Worm (Caenorhabditis elegans) whole organism, L1 larva: ENCODE data around the gene F57B9.8.
A peak's percentile ranks its signal among the peaks of the same experiment; 100 is the strongest.

Experiments
- aha-1 ChIP-seq: fragments of 150-350 bp; optimal IDR thresholded peaks from 2 replicates; lab custom pipeline; 2014; ENCODE audit warnings: missing biosample characterization, missing genetic modification characterization
- blmp-1 ChIP-seq: fragments of 150-350 bp; optimal IDR thresholded peaks from 2 replicates; lab custom pipeline; 2014; ENCODE audit warnings: missing biosample characterization, missing genetic modification characterization
- ceh-82 ChIP-seq, 3 experiments: fragments of 150-350 bp in 1 of 3; sonication (generic microtip) in 2 of 3; optimal IDR thresholded peaks; 2 replicates each; lab custom pipeline; 2014 to 2017; ENCODE audit warnings: missing biosample characterization in 3 of 3, missing genetic modification characterization in 3 of 3
- ceh-88 ChIP-seq: fragments of 200-800 bp; sonication (Bioruptor generic); IDR thresholded peaks from 2 replicates; pipeline ENCODE4 v1.3.6; 2022; ENCODE audit warnings: missing genetic modification characterization, missing compliant biosample characterization
- dsc-1 ChIP-seq: sonication (generic microtip); optimal IDR thresholded peaks from 2 replicates; lab custom pipeline; 2016; ENCODE audit warnings: mild to moderate bottlenecking, missing genetic modification characterization, missing compliant biosample characterization
- efl-1 ChIP-seq, 4 experiments: fragments of 150-350 bp; optimal IDR thresholded peaks in 3 of 4; peaks in 1 of 4; 1 replicate in 1 of 4; 2 replicates in 3 of 4; lab custom pipeline; 2014; ENCODE audit warnings: missing biosample characterization in 2 of 4, missing genetic modification characterization in 2 of 4, missing genetic modification reagents in 2 of 4
- egl-27 ChIP-seq, 2 experiments: fragments of 150-350 bp in 1 of 2; sonication (generic microtip); optimal IDR thresholded peaks; 3 replicates each; lab custom pipeline; 2017 to 2018; ENCODE audit warnings: missing biosample characterization in 2 of 2, missing genetic modification characterization in 2 of 2, missing genetic modification reagents in 2 of 2
- elt-2 ChIP-seq: sonication (generic microtip); optimal IDR thresholded peaks from 2 replicates; lab custom pipeline; 2016; ENCODE audit warnings: missing genetic modification characterization, mild to moderate bottlenecking, inconsistent platforms, missing compliant biosample characterization, missing genetic modification reagents
- elt-3 ChIP-seq, 6 experiments: fragments of 150-350 bp in 1 of 6; sonication (generic microtip); optimal IDR thresholded peaks; 2 replicates each; lab custom pipeline; 2017 to 2018; ENCODE audit warnings: missing biosample characterization in 6 of 6, missing genetic modification characterization in 6 of 6, inconsistent platforms in 1 of 6
- ets-5 ChIP-seq: fragments of 200-800 bp; sonication (Bioruptor generic); IDR thresholded peaks from 2 replicates; pipeline ENCODE4 v1.3.6; 2022; ENCODE audit warnings: missing genetic modification characterization, missing compliant biosample characterization
- fkh-10 ChIP-seq: sonication (generic microtip); optimal IDR thresholded peaks from 2 replicates; lab custom pipeline; 2017; ENCODE audit warnings: missing biosample characterization, missing genetic modification reagents, missing genetic modification characterization
- fos-1 ChIP-seq: fragments of 150-350 bp; optimal IDR thresholded peaks from 2 replicates; lab custom pipeline; 2014; ENCODE audit warnings: missing biosample characterization, missing genetic modification characterization
- hlh-4 ChIP-seq: sonication (generic microtip); optimal IDR thresholded peaks from 2 replicates; lab custom pipeline; 2016; ENCODE audit warnings: mild to moderate bottlenecking, missing genetic modification characterization, missing compliant biosample characterization
- hpl-2 ChIP-seq: fragments of 150-350 bp; optimal IDR thresholded peaks from 2 replicates; lab custom pipeline; 2014; ENCODE audit warnings: missing biosample characterization, missing genetic modification reagents, missing genetic modification characterization
- irx-1 ChIP-seq: sonication (generic microtip); optimal IDR thresholded peaks from 2 replicates; lab custom pipeline; 2016; ENCODE audit warnings: missing genetic modification characterization, missing compliant biosample characterization
- isw-1 ChIP-seq: fragments of 200-800 bp; sonication (Bioruptor generic); IDR thresholded peaks from 2 replicates; pipeline ENCODE4 v1.3.6; 2022; ENCODE audit warnings: missing genetic modification characterization, missing compliant biosample characterization
- jun-1 ChIP-seq: fragments of 150-350 bp; optimal IDR thresholded peaks from 2 replicates; lab custom pipeline; 2014; ENCODE audit warnings: missing biosample characterization, missing genetic modification reagents, missing genetic modification characterization
- lin-13 ChIP-seq: fragments of 150-350 bp; optimal IDR thresholded peaks from 2 replicates; lab custom pipeline; 2014; ENCODE audit warnings: missing biosample characterization, missing genetic modification reagents, missing genetic modification characterization
- lin-14 ChIP-seq: fragments of 200-800 bp; sonication (Bioruptor generic); optimal IDR thresholded peaks from 2 replicates; lab custom pipeline; 2018; ENCODE audit warnings: mild to moderate bottlenecking, missing genetic modification characterization, moderate library complexity, missing compliant biosample characterization
- lin-35 ChIP-seq, 2 experiments: fragments of 150-350 bp; optimal IDR thresholded peaks; 2 replicates each; lab custom pipeline; 2014; ENCODE audit warnings: missing biosample characterization in 2 of 2, missing genetic modification characterization in 2 of 2, missing genetic modification reagents in 2 of 2
- lin-39 ChIP-seq: fragments of 150-350 bp; optimal IDR thresholded peaks from 2 replicates; lab custom pipeline; 2014; ENCODE audit warnings: missing biosample characterization, missing genetic modification reagents, missing genetic modification characterization
- lir-3 ChIP-seq: sonication (generic microtip); optimal IDR thresholded peaks from 2 replicates; lab custom pipeline; 2016; ENCODE audit warnings: mild to moderate bottlenecking, missing genetic modification characterization, moderate library complexity, missing compliant biosample characterization; ENCODE audit not compliant: poor library complexity
- lsy-2 ChIP-seq, 2 experiments: fragments of 150-350 bp; optimal IDR thresholded peaks; 2 replicates each; lab custom pipeline; 2014; ENCODE audit warnings: missing biosample characterization in 2 of 2, missing genetic modification characterization in 2 of 2
- mdl-1 ChIP-seq, 2 experiments: fragments of 150-350 bp; optimal IDR thresholded peaks; 2 replicates each; lab custom pipeline; 2014 to 2017; ENCODE audit warnings: missing biosample characterization in 2 of 2, missing genetic modification characterization in 2 of 2, inconsistent platforms in 1 of 2
- mep-1 ChIP-seq: fragments of 150-350 bp; optimal IDR thresholded peaks from 2 replicates; lab custom pipeline; 2014; ENCODE audit warnings: missing biosample characterization, missing genetic modification characterization
- nhr-11 ChIP-seq: fragments of 150-350 bp; optimal IDR thresholded peaks from 2 replicates; lab custom pipeline; 2014; ENCODE audit warnings: missing biosample characterization, missing genetic modification characterization
- nhr-19 ChIP-seq: fragments of 200-800 bp; sonication (Bioruptor generic); conservative IDR thresholded peaks from 2 replicates; pipeline ENCODE4 v1.3.6; 2022; ENCODE audit warnings: missing genetic modification characterization, missing compliant biosample characterization
- nhr-20 ChIP-seq: sonication (generic microtip); optimal IDR thresholded peaks from 2 replicates; lab custom pipeline; 2016; ENCODE audit warnings: mild to moderate bottlenecking, missing genetic modification characterization, missing compliant biosample characterization
- nhr-28 ChIP-seq: fragments of 150-350 bp; optimal IDR thresholded peaks from 2 replicates; lab custom pipeline; 2014; ENCODE audit warnings: missing biosample characterization, missing genetic modification characterization
- nhr-47 ChIP-seq: sonication (generic microtip); optimal IDR thresholded peaks from 2 replicates; lab custom pipeline; 2016; ENCODE audit warnings: mild to moderate bottlenecking, missing genetic modification characterization, moderate library complexity, missing compliant biosample characterization
- nhr-71 ChIP-seq: sonication (generic microtip); optimal IDR thresholded peaks from 2 replicates; lab custom pipeline; 2016; ENCODE audit warnings: mild to moderate bottlenecking, missing genetic modification characterization, moderate library complexity, missing compliant biosample characterization
- nhr-77 ChIP-seq: fragments of 150-350 bp; optimal IDR thresholded peaks from 2 replicates; lab custom pipeline; 2014; ENCODE audit warnings: missing biosample characterization, missing genetic modification characterization
- nhr-84 ChIP-seq: sonication (generic microtip); optimal IDR thresholded peaks from 2 replicates; lab custom pipeline; 2017; ENCODE audit warnings: missing biosample characterization, missing genetic modification characterization
- nhr-85 ChIP-seq: sonication (generic microtip); peaks from one replicate; lab custom pipeline; 2016; ENCODE audit warnings: missing genetic modification characterization, inconsistent platforms, missing compliant biosample characterization
- pax-3 ChIP-seq: fragments of 200-800 bp; sonication (Bioruptor generic); optimal IDR thresholded peaks from 2 replicates; lab custom pipeline; 2018; ENCODE audit warnings: mild to moderate bottlenecking, missing genetic modification characterization, moderate library complexity, missing compliant biosample characterization
- sox-4 ChIP-seq: sonication (generic microtip); optimal IDR thresholded peaks from 2 replicates; lab custom pipeline; 2016; ENCODE audit warnings: missing genetic modification characterization, missing compliant biosample characterization
- sup-37 ChIP-seq: fragments of 200-800 bp; sonication (Bioruptor generic); optimal IDR thresholded peaks from 2 replicates; lab custom pipeline; 2018; ENCODE audit warnings: mild to moderate bottlenecking, missing genetic modification characterization, missing compliant biosample characterization
- swsn-7 ChIP-seq: sonication (generic microtip); optimal IDR thresholded peaks from 2 replicates; lab custom pipeline; 2016; ENCODE audit warnings: missing genetic modification characterization, missing compliant biosample characterization
- tbx-2 ChIP-seq: sonication (generic microtip); optimal IDR thresholded peaks from 2 replicates; lab custom pipeline; 2016; ENCODE audit warnings: missing genetic modification characterization, missing compliant biosample characterization
- tlp-1 ChIP-seq: fragments of 150-350 bp; optimal IDR thresholded peaks from 2 replicates; lab custom pipeline; 2014; ENCODE audit warnings: missing biosample characterization, missing genetic modification characterization
- unc-86 ChIP-seq: sonication (generic microtip); optimal IDR thresholded peaks from 2 replicates; lab custom pipeline; 2016; ENCODE audit warnings: missing genetic modification characterization, missing compliant biosample characterization
- xbp-1 ChIP-seq: sonication (generic microtip); optimal IDR thresholded peaks from 2 replicates; lab custom pipeline; 2016; ENCODE audit warnings: missing genetic modification characterization, missing compliant biosample characterization
- ztf-11 ChIP-seq, 2 experiments: sonication (generic microtip); optimal IDR thresholded peaks; 2 replicates each; lab custom pipeline; 2016 to 2017; ENCODE audit warnings: missing genetic modification characterization in 2 of 2, missing biosample characterization in 1 of 2, missing compliant biosample characterization in 1 of 2

The F57B9.8 gene

DNA sequence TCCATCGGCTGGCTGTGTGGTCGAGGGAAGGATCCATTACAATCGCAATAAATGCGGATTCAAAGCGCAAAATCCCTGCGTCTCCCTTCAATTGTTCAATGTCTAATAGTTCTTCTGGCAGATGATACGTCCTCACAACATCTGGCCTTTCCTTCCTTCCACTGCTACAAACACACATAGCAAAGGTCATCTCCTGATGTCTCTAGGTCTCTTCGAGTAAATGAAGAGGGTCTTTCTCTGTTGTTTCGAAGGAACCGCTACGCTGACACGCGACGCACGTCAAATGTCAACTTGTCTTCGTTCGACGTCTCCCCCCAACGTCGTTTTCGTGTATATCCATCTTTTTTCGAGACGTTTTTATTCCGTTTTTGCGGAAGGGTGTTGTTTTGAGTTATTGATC, 43.8 kb upstream of the F57B9.8 start (continued):
- TF ChIP-seq mep-1 (tag; lab: Kevin White, UChicago) (peak; percentile 88), lsy-2 (tag; optimal IDR thresholded peaks at IDR 0.05; lab: Kevin White, UChicago) (peak; percentile 79 to 94), tbx-2 (peak; percentile 79), ztf-11 (tag; optimal IDR thresholded peaks at IDR 0.05; lab: Kevin White, UChicago) (peak in 1 of 2 experiments; percentile 58), nhr-19 (GFP tag; lab: Robert Waterston, UW) (peak; percentile 62), swsn-7 (peak; percentile 60), lin-35 (GFP tag; optimal IDR thresholded peaks at IDR 0.05; lab: Kevin White, UChicago) (peak; percentile 43 to 72), pax-3 (tag; lab: Kevin White, UChicago) (no peak), ceh-82 (tag; optimal IDR thresholded peaks at IDR 0.05; lab: Kevin White, UChicago) (peak in 1 of 3 experiments; percentile 32), unc-86 (tag; lab: Kevin White, UChicago) (peak; percentile 24), nhr-71 (tag; lab: Kevin White, UChicago) (peak; percentile 80), lin-14 (GFP tag; lab: Kevin White, UChicago) (peak; percentile 91), aha-1 (tag; lab: Kevin White, UChicago) (no peak), efl-1 (optimal IDR thresholded peaks at IDR 0.05; lab: Kevin White, UChicago) (peak; percentile 48 to 62), efl-1 (GFP tag; optimal IDR thresholded peaks at IDR 0.05 in 1 of 2; lab: Kevin White, UChicago) (peak; percentile 40 to 82), xbp-1 (tag; lab: Kevin White, UChicago) (peak; percentile 20), ceh-88 (GFP tag; lab: Robert Waterston, UW) (no peak), nhr-47 (tag; lab: Kevin White, UChicago) (peak; percentile 49), nhr-20 (tag; lab: Kevin White, UChicago) (peak; percentile 71), blmp-1 (tag; lab: Kevin White, UChicago) (peak; percentile 92), elt-3 (tag; optimal IDR thresholded peaks at IDR 0.05; lab: Kevin White, UChicago) (peak in 2 of 6 experiments; percentile 17 to 65), elt-2 (tag; lab: Kevin White, UChicago) (no peak), fos-1 (peak; percentile 34), nhr-77 (peak; percentile 47), nhr-11 (tag; lab: Kevin White, UChicago) (no peak), nhr-28 (tag; lab: Kevin White, UChicago) (no peak)

DNA sequence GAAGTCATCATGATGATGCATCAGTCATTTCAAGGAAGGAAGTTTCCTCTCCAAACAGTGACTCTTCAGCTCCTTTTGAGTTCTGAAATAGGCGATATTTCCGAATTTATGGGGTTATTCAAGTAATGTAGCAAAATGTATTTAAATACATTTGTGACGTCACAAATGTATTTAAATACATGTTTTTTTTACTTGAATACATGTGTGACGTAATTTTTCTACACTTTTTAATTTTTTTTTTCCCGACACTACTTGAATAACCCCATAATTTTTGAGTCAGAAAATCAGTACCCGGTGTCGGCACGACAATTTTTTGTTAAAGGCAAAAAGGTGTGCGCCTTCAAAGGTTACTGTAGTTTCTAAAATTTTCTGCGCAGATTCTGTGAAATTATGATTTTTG, 39.8 kb upstream of the F57B9.8 start:
- TF ChIP-seq dsc-1 (tag; lab: Kevin White, UChicago) = no peak
- TF ChIP-seq ztf-11 (tag; optimal IDR thresholded peaks at IDR 0.05; lab: Kevin White, UChicago) = no peak
- TF ChIP-seq irx-1 (tag; lab: Kevin White, UChicago) = no peak

- TF ChIP-seq hlh-4 = no peak
- TF ChIP-seq fkh-10 = no peak
- TF ChIP-seq lsy-2 (tag; optimal IDR thresholded peaks at IDR 0.05; lab: Kevin White, UChicago) = peak in 1 of 2 experiments; percentile 9
These were observed 38.6 kb upstream of the F57B9.8 start, which contains the start of gene F31E3.2 for ce11 chrIII:6973682-6974081. TSS of gene F31E3.2 (plus strand) at chrIII:6973982.

- TF ChIP-seq isw-1 (GFP tag; lab: Robert Waterston, UW) (peak; percentile 98), mep-1 (tag; lab: Kevin White, UChicago) (peak; percentile 99), nhr-77 (peak; percentile 96), egl-27 (tag; optimal IDR thresholded peaks at IDR 0.05; lab: Kevin White, UChicago) (peak in 1 of 2 experiments; percentile 5), sox-4 (peak; percentile 75), mdl-1 (tag; optimal IDR thresholded peaks at IDR 0.05; lab: Kevin White, UChicago) (peak in 1 of 2 experiments; percentile 97), lin-39 (tag; lab: Kevin White, UChicago) (peak; percentile 91), ets-5 (GFP tag; lab: Robert Waterston, UW) (no peak), aha-1 (tag; lab: Kevin White, UChicago) (peak; percentile 82), irx-1 (tag; lab: Kevin White, UChicago) (peak; percentile 91), lir-3 (tag; lab: Kevin White, UChicago) (peak; percentile 91), ztf-11 (tag; optimal IDR thresholded peaks at IDR 0.05; lab: Kevin White, UChicago) (peak in 1 of 2 experiments; percentile 85), nhr-84 (tag; lab: Kevin White, UChicago) (peak; percentile 57), nhr-19 (GFP tag; lab: Robert Waterston, UW) (peak; percentile 98), blmp-1 (tag; lab: Kevin White, UChicago) (peak; percentile 92), nhr-20 (tag; lab: Kevin White, UChicago) (peak; percentile 98), ceh-82 (tag; optimal IDR thresholded peaks at IDR 0.05; lab: Kevin White, UChicago) (peak; percentile 94 to 98 (median 96)), elt-3 (tag; optimal IDR thresholded peaks at IDR 0.05; lab: Kevin White, UChicago) (peak; percentile 80 to 100 (median 92)), nhr-85 (tag; lab: Kevin White, UChicago) (peak; percentile 98), lin-14 (GFP tag; lab: Kevin White, UChicago) (peak; percentile 97), tlp-1 (tag; lab: Kevin White, UChicago) (no peak), sup-37 (GFP tag; lab: Kevin White, UChicago) (peak; percentile 54), lin-13 (peak; percentile 97), hpl-2 (peak; percentile 90), efl-1 (optimal IDR thresholded peaks at IDR 0.05; lab: Kevin White, UChicago) (peak; percentile 98), efl-1 (GFP tag; optimal IDR thresholded peaks at IDR 0.05 in 1 of 2; lab: Kevin White, UChicago) (peak; percentile 94 to 99), jun-1 (tag; lab: Kevin White, UChicago) (peak; percentile 95)
These were observed 36.7 kb upstream of the F57B9.8 start, which contains the start of the genes eef-1A.1 and rfc-4 for ce11 chrIII:6971662-6972284. TSS of gene eef-1A.1 (minus strand) at chrIII:6971712. TSS of gene rfc-4 (plus strand) at chrIII:6972253.
